Fruit fly (Drosophila melanogaster) S2 (cell line): ENCODE results near the gene CG6923.

Experiments used
- CG8478 ChIP-seq: fragments of >200 bp; optimal IDR thresholded peaks from 2 replicates; lab custom pipeline; 2018
- CTCF ChIP-seq, 2 experiments: fragments of >200 bp; optimal IDR thresholded peaks; 2 replicates each; lab custom pipeline; 2018

- TF ChIP-seq CG8478 (no peak), CTCF (optimal IDR thresholded peaks at IDR 0.05; lab: Kevin White, UChicago) (no peak)
Observed at dm6 chr3R:11741730-11742203, 8.1 kb downstream of the CG6923 start, which contains the start of the genes Blm and CG14722.
